Worm (Caenorhabditis elegans): ENCODE measurements around the gene C33H5.13.

Gene C33H5.13

DNA sequence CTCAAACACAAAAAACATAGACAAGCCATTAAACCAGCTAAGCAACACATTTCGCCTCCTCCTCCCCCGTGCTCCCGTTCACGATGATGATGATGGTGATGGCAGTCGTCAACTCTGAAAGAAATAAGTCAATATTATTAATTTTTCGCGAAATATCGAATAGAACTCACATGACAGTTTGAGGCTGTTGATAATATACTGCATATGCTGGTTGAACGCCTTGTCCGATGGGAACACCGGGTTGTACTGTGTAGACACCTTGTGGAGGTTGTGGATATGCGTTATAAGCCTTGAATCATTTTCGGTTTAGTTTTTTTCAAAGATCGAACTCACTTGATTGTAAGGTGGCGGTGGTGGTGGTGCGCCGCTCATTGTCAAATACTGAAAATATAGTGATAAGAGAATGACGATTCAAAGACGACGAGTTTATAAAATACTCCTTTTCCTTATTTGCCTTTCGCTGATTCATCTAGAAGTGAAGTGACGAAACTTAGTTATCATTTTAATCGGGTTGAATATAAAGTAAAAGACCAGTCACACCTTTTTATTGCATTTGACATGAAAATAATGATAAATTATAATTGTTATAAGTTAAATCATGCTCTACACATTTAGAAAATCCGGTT is at the start of gene C33H5.13:
TSS of gene C33H5.13 (minus strand) at position 443 of the 626 bp plus-strand sequence.
- no peak for TF ChIP-seq gei-17 (GFP tag; optimal IDR thresholded peaks at IDR 0.05)
- TF ChIP-seq ama-1 (optimal IDR thresholded peaks at IDR 0.05): no peak
- no peak for TF ChIP-seq ama-1 (GFP tag; optimal IDR thresholded peaks at IDR 0.05)
- TF ChIP-seq ccch-3 (GFP tag; optimal IDR thresholded peaks at IDR 0.05): no peak
- TF ChIP-seq cebp-1 (GFP tag; IDR thresholded peaks at IDR 0.05): no peak
- TF ChIP-seq cebp-1 (tag; optimal IDR thresholded peaks at IDR 0.05): peak; percentile 28
- TF ChIP-seq Y53G8AR.9 (GFP tag; conservative IDR thresholded peaks at IDR 0.05): 0 out of 2 replicates have a peak, but pooled peaks have one; percentile 60
- TF ChIP-seq ZK185.1 (tag; optimal IDR thresholded peaks at IDR 0.05; ENCODE audit: poor library complexity, severe bottlenecking): peak; percentile 12
- TF ChIP-seq nhr-80 (tag; optimal IDR thresholded peaks at IDR 0.05): peak; percentile 66

DNA sequence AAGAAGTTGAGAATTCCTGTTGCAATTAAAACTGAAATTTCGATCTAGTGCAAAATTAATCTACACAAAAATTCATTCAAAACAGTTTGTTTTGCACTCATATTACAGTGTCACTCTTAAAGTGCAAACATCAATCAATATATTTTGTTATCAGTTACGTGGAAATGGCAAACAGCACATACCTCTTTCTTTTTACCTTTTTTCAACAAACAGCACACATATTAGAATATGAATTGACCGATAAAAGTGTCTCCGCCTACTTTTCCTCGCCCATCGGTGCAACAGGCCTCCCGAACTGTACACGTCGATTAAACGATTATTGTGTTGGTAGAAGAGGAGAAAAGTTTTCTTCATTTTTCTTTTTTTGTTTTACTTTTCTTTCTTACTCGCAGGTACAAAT is 49.2 kb upstream of the C33H5.13 start:
- TF ChIP-seq ceh-91 (GFP tag; IDR thresholded peaks at IDR 0.05) (no peak), F57A8.1 (GFP tag; optimal IDR thresholded peaks at IDR 0.05) (no peak), attf-5 (GFP tag; optimal IDR thresholded peaks at IDR 0.05) (peak; percentile 17), egl-44 (GFP tag; IDR thresholded peaks at IDR 0.05) (no peak), nhr-80 (tag; optimal IDR thresholded peaks at IDR 0.05) (peak; percentile 94), nhr-120 (GFP tag; IDR thresholded peaks at IDR 0.05) (no peak), ets-4 (GFP tag; optimal IDR thresholded peaks at IDR 0.05) (peak; percentile 26), dox-1 (GFP tag; IDR thresholded peaks at IDR 0.05) (no peak), Y53G8AR.9 (GFP tag; conservative IDR thresholded peaks at IDR 0.05) (no peak), tbx-9 (tag; optimal IDR thresholded peaks at IDR 0.05; ENCODE audit: borderline replicate concordance) (no peak), let-607 (tag; optimal IDR thresholded peaks at IDR 0.05) (peak; percentile 49 to 65)

DNA sequence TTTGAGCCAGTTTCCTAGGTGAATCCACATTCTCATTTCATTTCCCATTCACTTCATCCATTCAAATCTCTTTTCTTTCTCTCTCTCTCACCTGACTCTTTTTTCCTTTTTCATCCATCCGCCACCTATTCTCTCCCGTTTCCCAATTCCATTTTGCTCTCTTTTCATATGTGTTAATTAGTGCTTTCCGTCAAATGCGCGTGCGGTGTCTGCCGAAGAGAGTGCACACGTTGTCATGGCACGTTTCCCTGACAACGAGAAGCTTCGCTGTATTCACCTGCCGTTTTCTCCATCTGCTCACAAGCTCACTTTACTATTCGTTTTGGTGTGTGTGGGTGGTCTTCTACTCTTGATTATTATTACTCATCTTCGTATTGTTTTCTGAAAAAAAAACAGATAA is 47.9 kb upstream of the C33H5.13 start:
- no peak for TF ChIP-seq Y95B8A.8 (GFP tag; IDR thresholded peaks at IDR 0.05)
- no peak for TF ChIP-seq Y53G8AR.9 (GFP tag; conservative IDR thresholded peaks at IDR 0.05)
- no peak for TF ChIP-seq atf-7 (tag; optimal IDR thresholded peaks at IDR 0.05)
- TF ChIP-seq lsl-1 (GFP tag; optimal IDR thresholded peaks at IDR 0.05): no peak
- no peak for TF ChIP-seq hlh-26 (GFP tag; conservative IDR thresholded peaks at IDR 0.05)
- TF ChIP-seq tlf-1 (GFP tag; optimal IDR thresholded peaks at IDR 0.05): no peak
- no peak for TF ChIP-seq sdz-38 (tag; optimal IDR thresholded peaks at IDR 0.05)
- no peak for TF ChIP-seq repo-1 (tag; optimal IDR thresholded peaks at IDR 0.05)
- TF ChIP-seq F52B5.7 (tag; optimal IDR thresholded peaks at IDR 0.05): no peak
- no peak for TF ChIP-seq F23B12.7 (tag; optimal IDR thresholded peaks at IDR 0.05; ENCODE audit: insufficient read depth)
- no peak for TF ChIP-seq nhr-27 (tag; optimal IDR thresholded peaks at IDR 0.05)
- no peak for TF ChIP-seq F55B11.4 (tag; optimal IDR thresholded peaks at IDR 0.05; ENCODE audit: borderline replicate concordance, insufficient read depth)
- no peak for TF ChIP-seq rec-8 (tag; optimal IDR thresholded peaks at IDR 0.05)
- TF ChIP-seq athp-1 (tag; optimal IDR thresholded peaks at IDR 0.05): no peak
- no peak for TF ChIP-seq dpff-1 (tag; optimal IDR thresholded peaks at IDR 0.05)

DNA sequence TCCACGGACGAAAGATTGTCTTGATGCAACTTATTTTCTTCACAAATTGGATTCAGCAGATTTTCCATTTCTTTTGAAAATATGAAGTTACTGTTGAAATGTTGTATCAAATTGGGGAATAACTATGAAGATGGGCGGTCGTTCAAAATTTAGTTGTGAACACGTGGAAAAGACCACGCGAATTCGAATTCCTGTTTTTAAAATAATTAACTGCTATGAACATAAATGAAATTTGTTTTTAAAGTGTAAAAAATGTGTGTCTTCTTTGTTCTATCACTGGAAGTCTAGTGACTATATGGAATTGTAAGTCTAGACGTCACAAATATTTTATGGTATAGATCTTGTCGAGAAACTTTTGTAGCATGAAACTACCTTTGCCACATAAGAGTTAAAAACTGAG is 46.4 kb upstream of the C33H5.13 start, which contains the start of gene C06A6.7:
TSS of gene C06A6.7 (minus strand) at position 101 of the 400 bp plus-strand sequence.
- TF ChIP-seq lin-35 (GFP tag; optimal IDR thresholded peaks at IDR 0.05): no peak
- TF ChIP-seq cebp-1 (GFP tag; IDR thresholded peaks at IDR 0.05): no peak
- no peak for TF ChIP-seq cebp-1 (tag; optimal IDR thresholded peaks at IDR 0.05)
- no peak for TF ChIP-seq egl-18 (GFP tag; IDR thresholded peaks at IDR 0.05)
- TF ChIP-seq akir-1 (GFP tag; optimal IDR thresholded peaks at IDR 0.05): no peak
- no peak for TF ChIP-seq hsf-1 (GFP tag; IDR thresholded peaks at IDR 0.05)
- no peak for TF ChIP-seq F49E8.2 (tag; optimal IDR thresholded peaks at IDR 0.05; ENCODE audit: insufficient read depth)
- TF ChIP-seq bed-2 (GFP tag; IDR thresholded peaks at IDR 0.05): no peak
- no peak for TF ChIP-seq ama-1 (optimal IDR thresholded peaks at IDR 0.05)
- TF ChIP-seq ama-1 (GFP tag; optimal IDR thresholded peaks at IDR 0.05): no peak
- no peak for TF ChIP-seq him-1 (tag; optimal IDR thresholded peaks at IDR 0.05)
- TF ChIP-seq F55B11.4 (tag; optimal IDR thresholded peaks at IDR 0.05; ENCODE audit: borderline replicate concordance, insufficient read depth): no peak
- no peak for TF ChIP-seq xnd-1 (tag; optimal IDR thresholded peaks at IDR 0.05)
